Fruit fly (Drosophila melanogaster) whole organism, embryonic: Measurements from ENCODE around the gene CG34135.
A peak's percentile ranks its signal among the peaks of the same experiment; 100 is the strongest.

ENCODE experiments used
- Asciz ChIP-seq: fragments of 200-800 bp; sonication (Bioruptor generic); optimal IDR thresholded peaks from 2 replicates; lab custom pipeline; 2017; ENCODE audit warnings: missing biosample characterization, mild to moderate bottlenecking, missing genetic modification characterization, missing genetic modification reagents
- CG10462 ChIP-seq: fragments of 200-800 bp; sonication (Bioruptor generic); optimal IDR thresholded peaks from 2 replicates; lab custom pipeline; 2016; ENCODE audit warnings: missing biosample characterization, missing genetic modification characterization
- CG10543 ChIP-seq: fragments of 200-800 bp; sonication (Bioruptor generic); optimal IDR thresholded peaks from 3 replicates; lab custom pipeline; 2017; ENCODE audit warnings: missing biosample characterization, mild to moderate bottlenecking, missing genetic modification characterization, moderate library complexity
- CG11560 ChIP-seq: fragments of 200-800 bp; sonication (Bioruptor generic); IDR thresholded peaks from 3 replicates; pipeline ENCODE4 v1.3.6; 2022; ENCODE audit warnings: missing biosample characterization, missing genetic modification characterization
- CG12744 ChIP-seq: fragments of 200-800 bp; sonication (Bioruptor generic); optimal IDR thresholded peaks from 2 replicates; lab custom pipeline; 2016; ENCODE audit warnings: missing biosample characterization, missing genetic modification characterization
- CG13775 ChIP-seq: fragments of 200-800 bp; sonication (Bioruptor generic); optimal IDR thresholded peaks from 3 replicates; lab custom pipeline; 2017; ENCODE audit warnings: missing biosample characterization, mild to moderate bottlenecking, missing genetic modification characterization
- CG15479 ChIP-seq: fragments of 200-800 bp; sonication (Bioruptor generic); optimal IDR thresholded peaks from 3 replicates; lab custom pipeline; 2019; ENCODE audit warnings: missing biosample characterization, mild to moderate bottlenecking, missing genetic modification characterization, moderate library complexity
- CG16813 ChIP-seq: fragments of 200-800 bp; sonication (Bioruptor generic); IDR thresholded peaks from 3 replicates; pipeline ENCODE4 v1.3.6; 2022; ENCODE audit warnings: missing biosample characterization, missing genetic modification characterization; ENCODE audit not compliant: partially characterized antibody
- CG17568 ChIP-seq: fragments of 200-800 bp; sonication (Bioruptor generic); optimal IDR thresholded peaks from 2 replicates; lab custom pipeline; 2018; ENCODE audit warnings: missing biosample characterization, mild to moderate bottlenecking, missing genetic modification characterization, moderate library complexity
- CG17829 ChIP-seq: fragments of 200-800 bp; optimal IDR thresholded peaks from 2 replicates; lab custom pipeline; 2019; ENCODE audit warnings: missing biosample characterization, mild to moderate bottlenecking, missing genetic modification characterization, moderate library complexity
- CG18262 ChIP-seq: fragments of 200-800 bp; optimal IDR thresholded peaks from 3 replicates; lab custom pipeline; 2019; ENCODE audit warnings: missing biosample characterization, mild to moderate bottlenecking, missing genetic modification characterization, moderate library complexity
- CG18619 ChIP-seq: fragments of 200-800 bp; sonication (Bioruptor generic); optimal IDR thresholded peaks from 3 replicates; lab custom pipeline; 2017; ENCODE audit warnings: missing biosample characterization, mild to moderate bottlenecking, missing genetic modification characterization
- CG2199 ChIP-seq: fragments of 200-800 bp; sonication (Bioruptor generic); IDR thresholded peaks from 3 replicates; pipeline ENCODE4 v1.3.6; 2022; ENCODE audit warnings: missing biosample characterization, missing genetic modification characterization
- CG2202 ChIP-seq: fragments of 200-800 bp; sonication (Bioruptor generic); optimal IDR thresholded peaks from 2 replicates; lab custom pipeline; 2018; ENCODE audit warnings: missing biosample characterization, mild to moderate bottlenecking, missing genetic modification characterization
- CG2889 ChIP-seq: fragments of 200-800 bp; sonication (Bioruptor generic); IDR thresholded peaks from 3 replicates; pipeline ENCODE4 v1.3.6; 2022; ENCODE audit warnings: missing biosample characterization, missing genetic modification characterization
- CG30403 ChIP-seq: fragments of 200-800 bp; sonication (Bioruptor generic); optimal IDR thresholded peaks from 3 replicates; lab custom pipeline; 2016; ENCODE audit warnings: missing biosample characterization, missing genetic modification characterization
- CG4730 ChIP-seq: fragments of 200-800 bp; sonication (Bioruptor generic); IDR thresholded peaks from 2 replicates; pipeline ENCODE4 v1.3.6; 2022; ENCODE audit warnings: missing biosample characterization, missing genetic modification characterization
- CG9437 ChIP-seq: fragments of 200-800 bp; sonication (Bioruptor generic); optimal IDR thresholded peaks from 2 replicates; lab custom pipeline; 2018; ENCODE audit warnings: missing biosample characterization, mild to moderate bottlenecking, missing genetic modification characterization
- CG9727 ChIP-seq: fragments of 200-800 bp; sonication (Bioruptor generic); optimal IDR thresholded peaks from 3 replicates; lab custom pipeline; 2017; ENCODE audit warnings: missing biosample characterization, mild to moderate bottlenecking, missing genetic modification characterization
- Dad ChIP-seq: fragments of 200-800 bp; sonication (Bioruptor generic); optimal IDR thresholded peaks from 3 replicates; lab custom pipeline; 2016; ENCODE audit warnings: missing biosample characterization, missing genetic modification characterization
- Hmx ChIP-seq: fragments of 200-800 bp; sonication (Bioruptor generic); optimal IDR thresholded peaks from 2 replicates; lab custom pipeline; 2016; ENCODE audit warnings: missing biosample characterization, missing genetic modification characterization
- Lhr ChIP-seq: fragments of 200-800 bp; sonication (Bioruptor generic); optimal IDR thresholded peaks from 3 replicates; lab custom pipeline; 2017; ENCODE audit warnings: mild to moderate bottlenecking, missing biosample characterization, missing genetic modification reagents, missing genetic modification characterization
- MESR4 ChIP-seq: fragments of 200-800 bp; sonication (Bioruptor generic); optimal IDR thresholded peaks from 2 replicates; lab custom pipeline; 2018; ENCODE audit warnings: missing biosample characterization, mild to moderate bottlenecking, missing genetic modification characterization, moderate library complexity
- Oaz ChIP-seq: fragments of 200-800 bp; sonication (Bioruptor generic); IDR thresholded peaks from 2 replicates; pipeline ENCODE4 v1.3.6; 2022; ENCODE audit warnings: missing biosample characterization, missing genetic modification characterization
- Rx ChIP-seq: fragments of 200-800 bp; sonication (Bioruptor generic); IDR thresholded peaks from 2 replicates; pipeline ENCODE4 v1.3.6; 2022; ENCODE audit warnings: missing biosample characterization, missing genetic modification characterization
- Ssrp ChIP-seq: fragments of 200-800 bp; sonication (Bioruptor generic); optimal IDR thresholded peaks from 2 replicates; lab custom pipeline; 2018; ENCODE audit warnings: missing biosample characterization, mild to moderate bottlenecking, missing genetic modification characterization, moderate library complexity
- Vsx1 ChIP-seq: fragments of 200-800 bp; sonication (Bioruptor generic); optimal IDR thresholded peaks from 2 replicates; lab custom pipeline; 2017; ENCODE audit warnings: missing biosample characterization, mild to moderate bottlenecking, missing genetic modification characterization, missing genetic modification reagents
- Xbp1 ChIP-seq: fragments of 200-800 bp; sonication (Bioruptor generic); optimal IDR thresholded peaks from 3 replicates; lab custom pipeline; 2016; ENCODE audit warnings: missing biosample characterization, mild to moderate bottlenecking, missing genetic modification characterization
- aop ChIP-seq: fragments of 200-800 bp; sonication (Bioruptor generic); IDR thresholded peaks from 2 replicates; pipeline ENCODE4 v1.3.6; 2022; ENCODE audit warnings: missing biosample characterization, missing genetic modification characterization
- bigmax ChIP-seq: fragments of 200-800 bp; sonication (Bioruptor generic); optimal IDR thresholded peaks from 2 replicates; lab custom pipeline; 2018; ENCODE audit warnings: missing biosample characterization, mild to moderate bottlenecking, missing genetic modification characterization
- caup ChIP-seq: fragments of 200-800 bp; sonication (Bioruptor generic); optimal IDR thresholded peaks from 3 replicates; lab custom pipeline; 2017; ENCODE audit warnings: missing biosample characterization, mild to moderate bottlenecking, missing genetic modification characterization, moderate library complexity; ENCODE audit not compliant: severe bottlenecking
- cg ChIP-seq: fragments of 200-800 bp; sonication (Bioruptor generic); optimal IDR thresholded peaks from 3 replicates; lab custom pipeline; 2019; ENCODE audit warnings: missing biosample characterization, mild to moderate bottlenecking, missing genetic modification characterization, moderate library complexity
- chinmo ChIP-seq: fragments of 200-800 bp; sonication (Bioruptor generic); IDR thresholded peaks from 4 replicates; pipeline ENCODE4 v1.3.6; 2022; ENCODE audit warnings: missing biosample characterization, missing genetic modification characterization; ENCODE audit not compliant: partially characterized antibody
- cwo ChIP-seq: fragments of 200-800 bp; sonication (Bioruptor generic); optimal IDR thresholded peaks from 3 replicates; lab custom pipeline; 2017; ENCODE audit warnings: missing biosample characterization, missing genetic modification characterization, mild to moderate bottlenecking, moderate library complexity, missing genetic modification reagents
- dan ChIP-seq: fragments of 200-800 bp; sonication (Bioruptor generic); IDR thresholded peaks from 2 replicates; pipeline ENCODE4 v1.3.6; 2022; ENCODE audit warnings: missing biosample characterization, missing genetic modification characterization
- ems ChIP-seq: fragments of 200-800 bp; sonication (Bioruptor generic); optimal IDR thresholded peaks from 3 replicates; lab custom pipeline; 2016; ENCODE audit warnings: missing biosample characterization, missing genetic modification characterization
- kah ChIP-seq: fragments of 200-800 bp; sonication (Bioruptor generic); optimal IDR thresholded peaks from 2 replicates; lab custom pipeline; 2018; ENCODE audit warnings: missing biosample characterization, mild to moderate bottlenecking, missing genetic modification characterization
- lilli ChIP-seq: fragments of 200-800 bp; sonication (Bioruptor generic); optimal IDR thresholded peaks from 3 replicates; lab custom pipeline; 2016; ENCODE audit warnings: missing biosample characterization, missing genetic modification characterization
- mirr ChIP-seq: fragments of 200-800 bp; sonication (Bioruptor generic); optimal IDR thresholded peaks from 3 replicates; lab custom pipeline; 2018; ENCODE audit warnings: missing biosample characterization, mild to moderate bottlenecking, missing genetic modification characterization
- pb ChIP-seq: fragments of 200-800 bp; sonication (Bioruptor generic); optimal IDR thresholded peaks from 3 replicates; lab custom pipeline; 2016; ENCODE audit warnings: missing biosample characterization, missing genetic modification characterization
- pita ChIP-seq: fragments of 200-800 bp; sonication (Bioruptor generic); optimal IDR thresholded peaks from 2 replicates; lab custom pipeline; 2017; ENCODE audit warnings: missing biosample characterization, mild to moderate bottlenecking, missing genetic modification characterization
- prd ChIP-seq, 3 experiments: fragments of >200 bp in 2 of 3; fragments of 200-800 bp in 1 of 3; sonication (Bioruptor generic) in 1 of 3; optimal IDR thresholded peaks in 2 of 3; IDR thresholded peaks in 1 of 3; 2 replicates in 2 of 3; 3 replicates in 1 of 3; pipeline versions ENCODE4 v1.3.6 to Lab custom; 2017 to 2022; ENCODE audit warnings: missing biosample characterization in 1 of 3, missing genetic modification characterization in 1 of 3
- psq ChIP-seq: fragments of 200-800 bp; sonication (Bioruptor generic); optimal IDR thresholded peaks from 2 replicates; lab custom pipeline; 2017; ENCODE audit warnings: missing biosample characterization, missing genetic modification characterization
- pum ChIP-seq: fragments of 200-800 bp; sonication (Bioruptor generic); optimal IDR thresholded peaks from 2 replicates; lab custom pipeline; 2016; ENCODE audit warnings: missing biosample characterization, missing genetic modification characterization
- repo ChIP-seq: fragments of 200-800 bp; sonication (Bioruptor generic); optimal IDR thresholded peaks from 2 replicates; lab custom pipeline; 2016; ENCODE audit warnings: missing biosample characterization, missing genetic modification characterization
- rib ChIP-seq: fragments of 200-800 bp; sonication (Bioruptor generic); IDR thresholded peaks from 2 replicates; pipeline ENCODE4 v1.3.6; 2022; ENCODE audit warnings: missing biosample characterization, missing genetic modification characterization
- so ChIP-seq: fragments of 200-800 bp; sonication (Bioruptor generic); IDR thresholded peaks from 3 replicates; pipeline ENCODE4 v1.3.6; 2022; ENCODE audit warnings: missing biosample characterization, missing genetic modification characterization
- tio ChIP-seq: fragments of 200-800 bp; sonication (Bioruptor generic); optimal IDR thresholded peaks from 2 replicates; lab custom pipeline; 2017; ENCODE audit warnings: missing biosample characterization, missing genetic modification characterization, inconsistent platforms
- unc-4 ChIP-seq: fragments of 200-800 bp; sonication (Bioruptor generic); IDR thresholded peaks from 2 replicates; pipeline ENCODE4 v1.3.6; 2022; ENCODE audit warnings: missing biosample characterization, missing genetic modification characterization; ENCODE audit not compliant: partially characterized antibody

Gene CG34135

dm6 chr3R:8788722-8789400, 20.9 kb upstream of the CG34135 start (continued):
- TF ChIP-seq ems (GFP tag; lab: Kevin White, UChicago) (no peak), CG2889 (GFP tag; lab: Robert Waterston, UW) (peak; percentile 15; the same call in 1 of the 3 replicates), chinmo (GFP tag; lab: Robert Waterston, UW) (no peak), CG18619 (GFP tag; lab: Kevin White, UChicago) (no peak), CG16813 (GFP tag; lab: Robert Waterston, UW) (no peak), dan (GFP tag; lab: Robert Waterston, UW) (no peak), CG17568 (no peak), CG9437 (GFP tag; lab: Kevin White, UChicago) (no peak), rib (GFP tag; lab: Robert Waterston, UW) (no peak), CG4730 (GFP tag; lab: Robert Waterston, UW) (peak; percentile 59; the same call in 1 of the 2 replicates), caup (GFP tag; lab: Kevin White, UChicago) (no peak), kah (GFP tag; lab: Kevin White, UChicago) (peak; percentile 7), CG9727 (GFP tag; lab: Kevin White, UChicago) (peak; percentile 39), prd (optimal IDR thresholded peaks at IDR 0.05; lab: Kevin White, UChicago) (no peak), prd (GFP tag; IDR thresholded peaks at IDR 0.05; lab: Robert Waterston, UW) (peak; percentile 69; the same call in 2 of the 3 replicates), CG13775 (GFP tag; lab: Kevin White, UChicago) (no peak), cg (GFP tag; lab: Kevin White, UChicago) (no peak), pum (GFP tag; lab: Kevin White, UChicago) (no peak), CG2199 (peak; percentile 100), Dad (GFP tag; lab: Kevin White, UChicago) (no peak), Hmx (GFP tag; lab: Kevin White, UChicago) (no peak), pita (GFP tag; lab: Kevin White, UChicago) (no peak), aop (GFP tag; lab: Robert Waterston, UW) (no peak), bigmax (GFP tag; lab: Kevin White, UChicago) (no peak), Xbp1 (GFP tag; lab: Kevin White, UChicago) (peak; percentile 61), CG18262 (peak; percentile 69), CG12744 (no peak), pb (GFP tag; lab: Kevin White, UChicago) (no peak), psq (GFP tag; lab: Kevin White, UChicago) (no peak), MESR4 (GFP tag; lab: Kevin White, UChicago) (no peak), so (GFP tag; lab: Robert Waterston, UW) (peak; percentile 81), Vsx1 (GFP tag; lab: Kevin White, UChicago) (peak; percentile 17), CG15479 (no peak), cwo (peak; percentile 18), lilli (GFP tag; lab: Kevin White, UChicago) (no peak), Lhr (GFP tag; lab: Kevin White, UChicago) (no peak), CG30403 (GFP tag; lab: Kevin White, UChicago) (peak; percentile 41), Rx (GFP tag; lab: Robert Waterston, UW) (peak; percentile 77), CG11560 (tag; lab: Robert Waterston, UW) (no peak), mirr (GFP tag; lab: Kevin White, UChicago) (no peak), repo (no peak), CG17829 (tag; lab: Kevin White, UChicago) (peak; percentile 62), Asciz (peak; percentile 40), Oaz (GFP tag; lab: Robert Waterston, UW) (no peak), tio (GFP tag; lab: Kevin White, UChicago) (peak; percentile 30), CG10462 (GFP tag; lab: Kevin White, UChicago) (no peak), CG2202 (tag; lab: Kevin White, UChicago) (no peak), CG10543 (GFP tag; lab: Kevin White, UChicago) (no peak), unc-4 (no peak), Ssrp (tag; lab: Kevin White, UChicago) (peak; percentile 51)
